Worm (Caenorhabditis elegans) whole organism, L2 larva: ENCODE data around the gene T25D1.3.
"Not testable (repeated sequence)": the region's sequence is repeated elsewhere in the genome, so short reads cannot be mapped to it uniquely, and the experiment has no call there.

ENCODE experiments used
- C34F6.9 ChIP-seq: fragments of 150-350 bp; optimal IDR thresholded peaks from 2 replicates; lab custom pipeline; 2014; ENCODE audit warnings: missing biosample characterization, missing genetic modification characterization
- R02D3.7 ChIP-seq: fragments of 150-350 bp; optimal IDR thresholded peaks from 2 replicates; lab custom pipeline; 2014; ENCODE audit warnings: missing biosample characterization, missing genetic modification characterization
- alr-1 ChIP-seq: fragments of 150-350 bp; optimal IDR thresholded peaks from 2 replicates; lab custom pipeline; 2014; ENCODE audit warnings: missing biosample characterization, missing genetic modification characterization
- aly-2 ChIP-seq: fragments of 150-350 bp; optimal IDR thresholded peaks from 2 replicates; lab custom pipeline; 2014; ENCODE audit warnings: missing biosample characterization, missing genetic modification characterization
- ama-1 ChIP-seq: fragments of 150-350 bp; optimal IDR thresholded peaks from 2 replicates; lab custom pipeline; 2018; ENCODE audit warnings: inconsistent platforms
- blmp-1 ChIP-seq: sonication (generic microtip); optimal IDR thresholded peaks from 2 replicates; lab custom pipeline; 2017; ENCODE audit warnings: missing genetic modification characterization, mild to moderate bottlenecking, missing compliant biosample characterization, antibody characterized with exemption, moderate library complexity; ENCODE audit not compliant: insufficient read depth
- ceh-16 ChIP-seq: fragments of 150-350 bp; optimal IDR thresholded peaks from 2 replicates; lab custom pipeline; 2014; ENCODE audit warnings: missing biosample characterization, missing genetic modification characterization
- ceh-82 ChIP-seq: fragments of 150-350 bp; optimal IDR thresholded peaks from 2 replicates; lab custom pipeline; 2014; ENCODE audit warnings: missing biosample characterization, missing genetic modification characterization
- crh-2 ChIP-seq: sonication (generic microtip); optimal IDR thresholded peaks from 2 replicates; lab custom pipeline; 2017; ENCODE audit warnings: missing biosample characterization, missing genetic modification characterization
- dmd-4 ChIP-seq: sonication (generic microtip); optimal IDR thresholded peaks from 2 replicates; lab custom pipeline; 2017; ENCODE audit warnings: missing biosample characterization, missing genetic modification characterization
- egl-27 ChIP-seq: sonication (generic microtip); optimal IDR thresholded peaks from 3 replicates; lab custom pipeline; 2017; ENCODE audit warnings: missing biosample characterization, missing genetic modification reagents, missing genetic modification characterization
- elt-1 ChIP-seq: fragments of 150-350 bp; optimal IDR thresholded peaks from 2 replicates; lab custom pipeline; 2014; ENCODE audit warnings: missing biosample characterization, missing genetic modification characterization
- fos-1 ChIP-seq: fragments of 150-350 bp; optimal IDR thresholded peaks from 2 replicates; lab custom pipeline; 2014; ENCODE audit warnings: missing biosample characterization, missing genetic modification characterization
- gmeb-1 ChIP-seq: fragments of 150-350 bp; optimal IDR thresholded peaks from 2 replicates; lab custom pipeline; 2014; ENCODE audit warnings: missing biosample characterization, missing genetic modification characterization
- lin-13 ChIP-seq: fragments of 150-350 bp; optimal IDR thresholded peaks from 2 replicates; lab custom pipeline; 2014; ENCODE audit warnings: missing biosample characterization, missing genetic modification reagents, missing genetic modification characterization
- lsy-2 ChIP-seq, 2 experiments: fragments of 150-350 bp in 1 of 2; sonication (generic microtip) in 1 of 2; optimal IDR thresholded peaks; 2 replicates each; lab custom pipeline; 2014 to 2017; ENCODE audit warnings: missing biosample characterization in 2 of 2, missing genetic modification characterization in 2 of 2
- mab-5 ChIP-seq: fragments of 150-350 bp; optimal IDR thresholded peaks from 2 replicates; lab custom pipeline; 2014; ENCODE audit warnings: missing biosample characterization, missing genetic modification characterization
- mbf-1 ChIP-seq: sonication (generic microtip); optimal IDR thresholded peaks from 2 replicates; lab custom pipeline; 2017; ENCODE audit warnings: missing biosample characterization, missing genetic modification characterization
- mdl-1 ChIP-seq, 2 experiments: fragments of 150-350 bp in 1 of 2; sonication (generic microtip) in 1 of 2; optimal IDR thresholded peaks; 2 replicates each; lab custom pipeline; 2017; ENCODE audit warnings: missing biosample characterization in 2 of 2, missing genetic modification characterization in 2 of 2
- nhr-10 ChIP-seq: sonication (generic microtip); optimal IDR thresholded peaks from 2 replicates; lab custom pipeline; 2017; ENCODE audit warnings: missing biosample characterization, missing genetic modification characterization
- nhr-129 ChIP-seq: fragments of 150-350 bp; optimal IDR thresholded peaks from 2 replicates; lab custom pipeline; 2014; ENCODE audit warnings: missing biosample characterization, missing genetic modification characterization
- nhr-237 ChIP-seq: fragments of 150-350 bp; optimal IDR thresholded peaks from 2 replicates; lab custom pipeline; 2014; ENCODE audit warnings: missing biosample characterization, missing genetic modification characterization
- nhr-25 ChIP-seq: fragments of 150-350 bp; sonication (generic microtip); optimal IDR thresholded peaks from 3 replicates; lab custom pipeline; 2014; ENCODE audit warnings: missing biosample characterization, missing genetic modification characterization
- nhr-6 ChIP-seq: fragments of 150-350 bp; optimal IDR thresholded peaks from 2 replicates; lab custom pipeline; 2014; ENCODE audit warnings: missing biosample characterization, missing genetic modification characterization
- nhr-77 ChIP-seq: fragments of 150-350 bp; optimal IDR thresholded peaks from 2 replicates; lab custom pipeline; 2014; ENCODE audit warnings: missing biosample characterization, missing genetic modification characterization
- peb-1 ChIP-seq: fragments of 150-350 bp; optimal IDR thresholded peaks from 2 replicates; lab custom pipeline; 2014; ENCODE audit warnings: missing biosample characterization, missing genetic modification characterization
- skn-1 ChIP-seq: sonication (generic microtip); optimal IDR thresholded peaks from 2 replicates; lab custom pipeline; 2017; ENCODE audit warnings: missing biosample characterization, missing genetic modification characterization
- sma-3 ChIP-seq: sonication (generic microtip); optimal IDR thresholded peaks from 2 replicates; lab custom pipeline; 2016; ENCODE audit warnings: missing genetic modification reagents, missing genetic modification characterization, missing compliant biosample characterization
- sma-9 ChIP-seq, 2 experiments: fragments of 150-350 bp in 1 of 2; sonication (generic microtip) in 1 of 2; optimal IDR thresholded peaks; 2 replicates each; lab custom pipeline; 2014 to 2016; ENCODE audit warnings: missing genetic modification characterization in 2 of 2, mild to moderate bottlenecking in 1 of 2, missing biosample characterization in 1 of 2, missing compliant biosample characterization in 1 of 2, missing genetic modification reagents in 1 of 2, moderate library complexity in 1 of 2
- snpc-4 ChIP-seq: fragments of 150-350 bp; optimal IDR thresholded peaks from 2 replicates; lab custom pipeline; 2014; ENCODE audit warnings: missing biosample characterization, missing genetic modification characterization
- unc-62 ChIP-seq: fragments of 150-350 bp; optimal IDR thresholded peaks from 2 replicates; lab custom pipeline; 2014; ENCODE audit warnings: missing biosample characterization, missing genetic modification reagents, missing genetic modification characterization
- zag-1 ChIP-seq: fragments of 150-350 bp; optimal IDR thresholded peaks from 2 replicates; lab custom pipeline; 2014; ENCODE audit warnings: missing biosample characterization, missing genetic modification characterization
- ztf-4 ChIP-seq: fragments of 150-350 bp; optimal IDR thresholded peaks from 2 replicates; lab custom pipeline; 2014; ENCODE audit warnings: missing biosample characterization, missing genetic modification characterization

Gene T25D1.3

DNA sequence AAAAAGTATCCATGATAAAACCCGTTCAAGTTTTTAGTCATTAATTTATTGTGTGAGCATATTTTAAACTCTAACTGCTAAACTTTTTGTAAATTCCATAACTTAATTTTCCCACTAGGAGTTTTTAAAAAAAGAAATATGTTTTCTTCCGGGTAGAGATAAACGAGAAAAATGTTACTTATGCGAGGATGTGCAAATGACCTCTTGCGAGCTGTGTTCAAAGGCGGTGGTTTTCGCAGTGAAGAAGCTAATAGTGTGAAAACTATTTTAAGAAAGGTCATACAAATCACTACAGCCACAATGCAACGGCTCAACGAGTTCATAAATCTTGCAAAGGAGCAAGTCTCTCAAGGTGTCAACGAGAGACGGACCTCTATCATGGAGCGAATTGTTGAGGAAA is 4.4 kb upstream of the T25D1.3 start, which contains the start of gene K05G3.1:
TSS of gene K05G3.1 (plus strand) at position 301 of the 400 bp plus-strand sequence.
- TF ChIP-seq egl-27 (tag; lab: Kevin White, UChicago) (no peak), sma-3 (GFP tag; lab: Kevin White, UChicago) (no peak), mbf-1 (tag; lab: Kevin White, UChicago) (no peak)

DNA sequence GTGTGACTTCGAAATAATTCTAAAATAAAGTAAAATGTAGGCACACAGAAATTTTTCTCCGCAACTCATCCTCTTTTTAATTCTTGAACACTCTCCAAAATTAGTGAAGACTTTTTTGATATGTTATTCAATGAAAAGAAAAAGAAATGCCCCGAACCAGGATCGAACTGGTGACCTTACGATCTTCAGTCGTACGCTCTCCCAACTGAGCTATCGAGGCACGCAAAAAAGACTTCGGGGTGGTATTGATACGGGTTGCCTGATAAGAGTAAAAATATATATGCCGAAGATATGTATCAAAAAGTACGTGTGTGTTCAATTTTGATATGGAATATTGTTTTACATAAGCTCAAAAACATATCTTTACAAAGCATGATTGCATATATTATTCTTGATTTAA is 2.5 kb upstream of the T25D1.3 start:
- TF ChIP-seq nhr-129 (tag; lab: Kevin White, UChicago) (peak; percentile 3), ama-1 (lab: Kevin White, UChicago) (no peak), gmeb-1 (tag; lab: Kevin White, UChicago) (peak; percentile 14), sma-3 (GFP tag; lab: Kevin White, UChicago) (peak; percentile 10), sma-9 (GFP tag; optimal IDR thresholded peaks at IDR 0.05; lab: Kevin White, UChicago) (no peak), sma-9 (tag; optimal IDR thresholded peaks at IDR 0.05; lab: Kevin White, UChicago) (no peak), fos-1 (tag; lab: Kevin White, UChicago) (no peak)

DNA sequence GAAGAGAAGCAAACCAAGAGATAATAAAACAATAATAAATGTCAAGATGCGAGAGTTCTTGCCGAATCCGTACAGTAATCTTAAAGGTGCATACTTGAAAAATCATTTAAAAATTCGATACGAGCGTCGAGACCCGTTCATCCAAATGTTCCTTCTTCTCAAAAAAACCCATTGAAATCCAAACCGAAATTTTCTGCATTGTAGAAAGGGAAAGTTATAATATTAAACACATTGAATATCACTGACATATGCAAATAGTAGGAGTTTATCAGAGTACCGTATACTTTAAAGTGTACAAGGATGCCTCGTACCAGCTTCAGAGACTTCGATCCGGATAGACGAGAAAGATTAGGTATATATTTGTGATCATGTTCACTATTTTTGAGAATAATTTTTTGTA is 9.8 kb downstream of the T25D1.3 start, which contains the start of gene T25D1.2:
TSS of gene T25D1.2 (plus strand) at position 301 of the 400 bp plus-strand sequence.
- TF ChIP-seq R02D3.7 (tag; lab: Kevin White, UChicago); nhr-77 (tag; lab: Kevin White, UChicago); aly-2: not testable (repeated sequence)

- TF ChIP-seq C34F6.9 (tag; lab: Kevin White, UChicago) (no peak), ceh-16 (no peak), ztf-4 (tag; lab: Kevin White, UChicago) (no peak), unc-62 (GFP tag; lab: Kevin White, UChicago) (no peak), lin-13 (no peak), dmd-4 (no peak), nhr-25 (tag; lab: Kevin White, UChicago) (no peak), peb-1 (tag; lab: Kevin White, UChicago) (no peak), snpc-4 (tag; lab: Kevin White, UChicago) (no peak), sma-3 (GFP tag; lab: Kevin White, UChicago) (no peak), mdl-1 (tag; optimal IDR thresholded peaks at IDR 0.05; lab: Kevin White, UChicago) (no peak), zag-1 (tag; lab: Kevin White, UChicago) (no peak), R02D3.7 (tag; lab: Kevin White, UChicago) (no peak), ceh-82 (no peak), nhr-129 (tag; lab: Kevin White, UChicago) (no peak), elt-1 (no peak), mab-5 (no peak), nhr-6 (tag; lab: Kevin White, UChicago) (no peak), sma-9 (GFP tag; optimal IDR thresholded peaks at IDR 0.05; lab: Kevin White, UChicago) (no peak), sma-9 (tag; optimal IDR thresholded peaks at IDR 0.05; lab: Kevin White, UChicago) (no peak), skn-1 (tag; lab: Kevin White, UChicago) (no peak)
- TF ChIP-seq, all 48 proteins: peak for 0
These were observed 13.3 kb downstream of the T25D1.3 start for ce11 chrX:16518771-16519170.

- TF ChIP-seq nhr-237 (tag; lab: Kevin White, UChicago) (no peak), crh-2 (tag; lab: Kevin White, UChicago) (no peak), alr-1 (tag; lab: Kevin White, UChicago) (no peak), gmeb-1 (tag; lab: Kevin White, UChicago) (no peak), nhr-10 (tag; lab: Kevin White, UChicago) (no peak)
These were observed 14.1 kb downstream of the T25D1.3 start, which contains the start of gene T25D1.1 for ce11 chrX:16519517-16519916. T25D1.1 (plus strand) TSS chrX:16519817.

DNA sequence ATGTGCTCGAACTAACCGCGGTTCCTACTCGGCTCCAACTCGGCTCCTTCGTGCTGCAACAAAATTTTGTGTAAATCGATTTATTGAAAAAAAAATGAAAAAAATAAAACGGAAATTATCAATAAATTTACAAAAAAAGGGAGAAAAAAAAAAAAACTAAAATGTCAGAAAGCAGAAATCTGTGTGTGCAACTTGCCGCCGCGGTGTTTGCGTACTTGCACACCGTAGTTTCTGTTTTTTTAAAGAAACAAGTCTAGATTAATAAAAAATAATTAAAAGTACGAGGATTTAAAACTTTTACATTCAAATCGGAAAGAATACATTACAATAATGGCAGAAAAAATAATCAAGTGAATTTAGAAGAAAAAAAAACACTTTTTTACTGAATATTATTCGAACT is 16.3 kb downstream of the T25D1.3 start:
- TF ChIP-seq blmp-1 (tag; lab: Kevin White, UChicago) (no peak), lsy-2 (tag; optimal IDR thresholded peaks at IDR 0.05; lab: Kevin White, UChicago) (peak in 1 of 2 experiments; percentile 69)
